Fruit fly (Drosophila melanogaster): ENCODE data around the gene CG12239.

DNA sequence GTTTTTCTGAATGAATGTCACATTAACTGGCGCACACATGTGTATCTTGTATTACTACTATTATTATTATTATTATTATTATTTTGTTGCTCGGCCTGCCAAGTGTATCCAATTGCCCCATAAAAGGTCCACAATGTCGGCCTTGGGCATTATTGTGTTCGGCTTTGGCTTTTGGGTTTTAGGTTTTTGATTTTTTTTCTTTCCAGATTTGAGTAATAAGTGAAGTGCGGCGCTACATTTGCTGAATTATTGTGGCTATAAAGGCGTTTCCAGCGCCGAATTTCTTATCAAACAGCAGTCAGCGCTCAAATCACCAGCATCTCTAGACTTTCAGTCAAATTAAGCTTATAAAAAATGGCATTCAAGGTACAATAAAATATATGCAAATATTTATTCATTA lies 12.4 kb downstream of the CG12239 start, which contains the start of gene Cpr5C:
- TF ChIP-seq OdsH (GFP tag; optimal IDR thresholded peaks at IDR 0.05) = no peak
- TF ChIP-seq Dfd (GFP tag; optimal IDR thresholded peaks at IDR 0.05) = no peak
- no peak for TF ChIP-seq Mio (GFP tag; optimal IDR thresholded peaks at IDR 0.05)
- TF ChIP-seq Sp1 (GFP tag; optimal IDR thresholded peaks at IDR 0.05) = no peak
- TF ChIP-seq Hr78 (GFP tag; optimal IDR thresholded peaks at IDR 0.05) = no peak
- no peak for TF ChIP-seq foxo (GFP tag; optimal IDR thresholded peaks at IDR 0.05)
- no peak for TF ChIP-seq Myc (optimal IDR thresholded peaks at IDR 0.05)
- TF ChIP-seq CG9705 (GFP tag; optimal IDR thresholded peaks at IDR 0.05) = no peak
- no peak for TF ChIP-seq psq (GFP tag; optimal IDR thresholded peaks at IDR 0.05)
- TF ChIP-seq h (GFP tag; optimal IDR thresholded peaks at IDR 0.05) = no peak

All from whole organism, wandering third instar larva.